Fruit fly (Drosophila melanogaster) whole organism, embryonic: ENCODE measurements around the gene CG43845.
A peak's percentile ranks its signal among the peaks of the same experiment; 100 is the strongest.

ENCODE experiments used
- Aef1 ChIP-seq: fragments of 200-800 bp; sonication (Bioruptor generic); IDR thresholded peaks from 3 replicates; pipeline ENCODE4 v1.3.6; 2022; ENCODE audit warnings: missing biosample characterization, missing genetic modification characterization
- Bteb2 ChIP-seq: fragments of 200-800 bp; sonication (Bioruptor generic); optimal IDR thresholded peaks from 2 replicates; lab custom pipeline; 2016; ENCODE audit warnings: missing biosample characterization, missing genetic modification characterization
- CG10209 ChIP-seq: fragments of 200-800 bp; sonication (Bioruptor generic); optimal IDR thresholded peaks from 3 replicates; lab custom pipeline; 2017; ENCODE audit warnings: missing biosample characterization, mild to moderate bottlenecking, missing genetic modification characterization, missing genetic modification reagents
- CG10979 ChIP-seq: fragments of 200-800 bp; sonication (Bioruptor generic); optimal IDR thresholded peaks from 2 replicates; lab custom pipeline; 2018; ENCODE audit warnings: missing biosample characterization, mild to moderate bottlenecking, missing genetic modification characterization, moderate library complexity
- CG12155 ChIP-seq: fragments of 200-800 bp; sonication (Bioruptor generic); optimal IDR thresholded peaks from 3 replicates; lab custom pipeline; 2016; ENCODE audit warnings: missing biosample characterization, missing genetic modification characterization
- CG12391 ChIP-seq: fragments of 200-800 bp; sonication (Bioruptor generic); optimal IDR thresholded peaks from 3 replicates; lab custom pipeline; 2018; ENCODE audit warnings: missing biosample characterization, mild to moderate bottlenecking, missing genetic modification characterization, moderate library complexity
- CG12659 ChIP-seq: fragments of 200-800 bp; sonication (Bioruptor generic); optimal IDR thresholded peaks from 3 replicates; lab custom pipeline; 2017; ENCODE audit warnings: mild to moderate bottlenecking, missing biosample characterization, missing genetic modification reagents, missing genetic modification characterization
- CG14667 ChIP-seq: fragments of 200-800 bp; sonication (Bioruptor generic); IDR thresholded peaks from 2 replicates; pipeline ENCODE4 v1.3.6; 2022; ENCODE audit warnings: missing biosample characterization, missing genetic modification characterization
- CG14710 ChIP-seq: fragments of 200-800 bp; sonication (Bioruptor generic); optimal IDR thresholded peaks from 3 replicates; lab custom pipeline; 2019; ENCODE audit warnings: missing biosample characterization, mild to moderate bottlenecking, missing genetic modification characterization, moderate library complexity
- CG16815 ChIP-seq: fragments of 200-800 bp; sonication (Bioruptor generic); optimal IDR thresholded peaks from 3 replicates; lab custom pipeline; 2017; ENCODE audit warnings: missing biosample characterization, mild to moderate bottlenecking, missing genetic modification characterization
- CG17361 ChIP-seq: fragments of 200-800 bp; sonication (Bioruptor generic); IDR thresholded peaks from 3 replicates; pipeline ENCODE4 v1.3.6; 2022; ENCODE audit warnings: missing biosample characterization, missing genetic modification characterization
- CG17612 ChIP-seq: fragments of 200-800 bp; sonication (Bioruptor generic); IDR thresholded peaks from 2 replicates; pipeline ENCODE4 v1.3.6; 2022; ENCODE audit warnings: missing biosample characterization, missing genetic modification characterization
- CG18476 ChIP-seq: fragments of 200-800 bp; sonication (Bioruptor generic); optimal IDR thresholded peaks from 2 replicates; lab custom pipeline; 2016; ENCODE audit warnings: missing biosample characterization, mild to moderate bottlenecking, missing genetic modification characterization
- CG18599 ChIP-seq: fragments of 200-800 bp; sonication (Bioruptor generic); optimal IDR thresholded peaks from 3 replicates; lab custom pipeline; 2017; ENCODE audit warnings: missing biosample characterization, missing genetic modification characterization, mild to moderate bottlenecking, moderate library complexity, missing genetic modification reagents
- CG31441 ChIP-seq: fragments of 200-800 bp; sonication (Bioruptor generic); IDR thresholded peaks from 2 replicates; pipeline ENCODE4 v1.3.6; 2022; ENCODE audit warnings: missing biosample characterization, missing genetic modification characterization
- CG9215 ChIP-seq: fragments of 200-800 bp; sonication (Bioruptor generic); IDR thresholded peaks from 2 replicates; pipeline ENCODE4 v1.3.6; 2022; ENCODE audit warnings: missing biosample characterization, missing genetic modification characterization
- CG9437 ChIP-seq: fragments of 200-800 bp; sonication (Bioruptor generic); optimal IDR thresholded peaks from 2 replicates; lab custom pipeline; 2018; ENCODE audit warnings: missing biosample characterization, mild to moderate bottlenecking, missing genetic modification characterization
- CG9609 ChIP-seq: fragments of 200-800 bp; sonication (Bioruptor generic); optimal IDR thresholded peaks from 3 replicates; lab custom pipeline; 2016; ENCODE audit warnings: missing biosample characterization, missing genetic modification characterization
- CG9817 ChIP-seq: fragments of 200-800 bp; sonication (Bioruptor generic); optimal IDR thresholded peaks from 2 replicates; lab custom pipeline; 2018; ENCODE audit warnings: missing biosample characterization, mild to moderate bottlenecking, missing genetic modification characterization, moderate library complexity
- Dad ChIP-seq: fragments of 200-800 bp; sonication (Bioruptor generic); optimal IDR thresholded peaks from 3 replicates; lab custom pipeline; 2016; ENCODE audit warnings: missing biosample characterization, missing genetic modification characterization
- Dbx ChIP-seq: fragments of 200-800 bp; sonication (Bioruptor generic); IDR thresholded peaks from 3 replicates; pipeline ENCODE4 v1.3.6; 2022; ENCODE audit warnings: missing biosample characterization, missing genetic modification characterization
- Dip2 ChIP-seq: fragments of 200-800 bp; sonication (Bioruptor generic); IDR thresholded peaks from 2 replicates; pipeline ENCODE4 v1.3.6; 2022; ENCODE audit warnings: missing biosample characterization, missing genetic modification characterization
- Dref ChIP-seq: fragments of 200-800 bp; sonication (Bioruptor generic); IDR thresholded peaks from 2 replicates; pipeline ENCODE4 v1.3.6; 2022; ENCODE audit warnings: missing biosample characterization, missing genetic modification characterization
- E2f1 ChIP-seq: fragments of 200-800 bp; sonication (Bioruptor generic); IDR thresholded peaks from 2 replicates; pipeline ENCODE4 v1.3.6; 2022; ENCODE audit warnings: missing biosample characterization, missing genetic modification characterization
- H15 ChIP-seq: fragments of 200-800 bp; sonication (Bioruptor generic); IDR thresholded peaks from 3 replicates; pipeline ENCODE4 v1.3.6; 2022; ENCODE audit warnings: missing biosample characterization, missing genetic modification characterization
- HLH54F ChIP-seq: fragments of 200-800 bp; sonication (Bioruptor generic); optimal IDR thresholded peaks from 3 replicates; lab custom pipeline; 2016; ENCODE audit warnings: missing biosample characterization, missing genetic modification characterization
- Hr51 ChIP-seq, 2 experiments: fragments of 200-800 bp; sonication (Bioruptor generic); optimal IDR thresholded peaks; 2 replicates in 1 of 2; 3 replicates in 1 of 2; lab custom pipeline; 2016 to 2018; ENCODE audit warnings: missing biosample characterization in 2 of 2, missing genetic modification characterization in 2 of 2, mild to moderate bottlenecking in 1 of 2, moderate library complexity in 1 of 2
- MBD-R2 ChIP-seq: fragments of 200-800 bp; sonication (Bioruptor generic); IDR thresholded peaks from 2 replicates; pipeline ENCODE4 v1.3.6; 2022; ENCODE audit warnings: missing biosample characterization, missing genetic modification characterization
- Nf-YC ChIP-seq: fragments of 200-800 bp; optimal IDR thresholded peaks from 3 replicates; lab custom pipeline; 2019; ENCODE audit warnings: missing biosample characterization, mild to moderate bottlenecking, missing genetic modification characterization, moderate library complexity
- Optix ChIP-seq: fragments of 200-800 bp; sonication (Bioruptor generic); IDR thresholded peaks from 3 replicates; pipeline ENCODE4 v1.3.6; 2022; ENCODE audit warnings: missing biosample characterization, missing genetic modification characterization
- PHDP ChIP-seq: fragments of 200-800 bp; sonication (Bioruptor generic); optimal IDR thresholded peaks from 3 replicates; lab custom pipeline; 2018; ENCODE audit warnings: missing biosample characterization, mild to moderate bottlenecking, missing genetic modification characterization, moderate library complexity
- Ravus ChIP-seq: fragments of 200-800 bp; sonication (Bioruptor generic); IDR thresholded peaks from 2 replicates; pipeline ENCODE4 v1.3.6; 2022; ENCODE audit warnings: missing biosample characterization, missing genetic modification characterization
- Sry-β ChIP-seq: fragments of 200-800 bp; sonication (Bioruptor generic); optimal IDR thresholded peaks from 2 replicates; lab custom pipeline; 2018; ENCODE audit warnings: missing biosample characterization, mild to moderate bottlenecking, missing genetic modification characterization, moderate library complexity
- YL-1 ChIP-seq: fragments of 200-800 bp; sonication (Bioruptor generic); optimal IDR thresholded peaks from 3 replicates; lab custom pipeline; 2017; ENCODE audit warnings: missing biosample characterization, mild to moderate bottlenecking, missing genetic modification characterization
- ac ChIP-seq: fragments of 200-800 bp; sonication (Bioruptor generic); optimal IDR thresholded peaks from 3 replicates; lab custom pipeline; 2017; ENCODE audit warnings: missing biosample characterization, mild to moderate bottlenecking, missing genetic modification characterization
- da ChIP-seq: fragments of 200-800 bp; sonication (Bioruptor generic); optimal IDR thresholded peaks from 2 replicates; lab custom pipeline; 2016; ENCODE audit warnings: missing biosample characterization, missing genetic modification characterization
- dpn ChIP-seq, 2 experiments: fragments of 200-800 bp; sonication (Bioruptor generic); optimal IDR thresholded peaks; 3 replicates each; lab custom pipeline; 2016; ENCODE audit warnings: missing biosample characterization in 2 of 2, missing genetic modification characterization in 2 of 2
- hkb ChIP-seq, 2 experiments: fragments of 200-800 bp in 1 of 2; fragments of >200 bp in 1 of 2; sonication (Bioruptor generic) in 1 of 2; IDR thresholded peaks in 1 of 2; optimal IDR thresholded peaks in 1 of 2; 2 replicates each; pipeline versions ENCODE4 v1.3.6 to Lab custom; 2017 to 2022; ENCODE audit warnings: missing biosample characterization in 1 of 2, missing genetic modification characterization in 1 of 2
- klu ChIP-seq: fragments of 200-800 bp; sonication (Bioruptor generic); IDR thresholded peaks from 2 replicates; pipeline ENCODE4 v1.3.6; 2022; ENCODE audit warnings: missing biosample characterization, missing genetic modification characterization
- lilli ChIP-seq: fragments of 200-800 bp; sonication (Bioruptor generic); optimal IDR thresholded peaks from 3 replicates; lab custom pipeline; 2016; ENCODE audit warnings: missing biosample characterization, missing genetic modification characterization
- lov ChIP-seq, 2 experiments: fragments of 200-800 bp in 1 of 2; fragments of >200 bp in 1 of 2; sonication (Bioruptor generic) in 1 of 2; IDR thresholded peaks in 1 of 2; optimal IDR thresholded peaks in 1 of 2; 2 replicates in 1 of 2; 3 replicates in 1 of 2; pipeline versions ENCODE4 v1.3.6 to Lab custom; 2017 to 2022; ENCODE audit warnings: missing biosample characterization in 1 of 2, missing genetic modification characterization in 1 of 2
- mam ChIP-seq: fragments of 200-800 bp; sonication (Bioruptor generic); optimal IDR thresholded peaks from 3 replicates; lab custom pipeline; 2016; ENCODE audit warnings: missing biosample characterization, missing genetic modification characterization
- pum ChIP-seq: fragments of 200-800 bp; sonication (Bioruptor generic); optimal IDR thresholded peaks from 2 replicates; lab custom pipeline; 2016; ENCODE audit warnings: missing biosample characterization, missing genetic modification characterization
- ro ChIP-seq: fragments of 200-800 bp; sonication (Bioruptor generic); IDR thresholded peaks from 2 replicates; pipeline ENCODE4 v1.3.6; 2022; ENCODE audit warnings: missing biosample characterization, missing genetic modification characterization
- sc ChIP-seq, 3 experiments: fragments of >200 bp in 2 of 3; fragments of 200-800 bp in 1 of 3; sonication (Bioruptor generic) in 1 of 3; optimal IDR thresholded peaks; 2 replicates in 2 of 3; 3 replicates in 1 of 3; lab custom pipeline; 2017; ENCODE audit warnings: mild to moderate bottlenecking in 1 of 3, missing biosample characterization in 1 of 3, missing genetic modification characterization in 1 of 3, missing genetic modification reagents in 1 of 3
- sens ChIP-seq: fragments of 200-800 bp; sonication (Bioruptor generic); peaks from one replicate; lab custom pipeline; 2016; ENCODE audit warnings: missing biosample characterization, missing genetic modification characterization
- sima ChIP-seq: fragments of 200-800 bp; sonication (Bioruptor generic); optimal IDR thresholded peaks from 2 replicates; lab custom pipeline; 2016; ENCODE audit warnings: missing biosample characterization, missing genetic modification characterization
- vfl ChIP-seq: fragments of 200-800 bp; sonication (Bioruptor generic); optimal IDR thresholded peaks from 2 replicates; lab custom pipeline; 2016; ENCODE audit warnings: missing biosample characterization, missing genetic modification characterization
- zf30C ChIP-seq: fragments of 200-800 bp; sonication (Bioruptor generic); optimal IDR thresholded peaks from 3 replicates; lab custom pipeline; 2018; ENCODE audit warnings: missing biosample characterization, mild to moderate bottlenecking, missing genetic modification characterization

Gene CG43845

dm6 chr3R:5485295-5485718, 37.6 kb downstream of the CG43845 start, which contains the start of gene CG31550 (continued):
- TF ChIP-seq CG9817 (peak; percentile 73), CG9609 (GFP tag; lab: Kevin White, UChicago) (peak; percentile 42), CG10209 (GFP tag; lab: Kevin White, UChicago) (peak; percentile 60), dpn (GFP tag; optimal IDR thresholded peaks at IDR 0.05; lab: Kevin White, UChicago) (peak; percentile 44 to 77), CG14667 (GFP tag; lab: Robert Waterston, UW) (peak; percentile 73), CG31441 (GFP tag; lab: Robert Waterston, UW) (peak; percentile 81), CG17612 (GFP tag; lab: Robert Waterston, UW) (0 out of 2 replicates have a peak, but pooled peaks have one; percentile 9), CG17361 (GFP tag; lab: Robert Waterston, UW) (no peak; the same call in 1 of the 3 replicates), hkb (optimal IDR thresholded peaks at IDR 0.05; lab: Kevin White, UChicago) (no peak), hkb (GFP tag; IDR thresholded peaks at IDR 0.05; lab: Robert Waterston, UW) (peak; percentile 69), ac (no peak), PHDP (tag; lab: Kevin White, UChicago) (peak; percentile 63), lilli (GFP tag; lab: Kevin White, UChicago) (peak; percentile 72), ro (GFP tag; lab: Robert Waterston, UW) (peak; percentile 49), lov (optimal IDR thresholded peaks at IDR 0.05; lab: Kevin White, UChicago) (no peak), lov (GFP tag; IDR thresholded peaks at IDR 0.05; lab: Robert Waterston, UW) (0 out of 3 replicates have a peak, but pooled peaks have one; percentile 20), CG12659 (GFP tag; lab: Kevin White, UChicago) (peak; percentile 76), sc (optimal IDR thresholded peaks at IDR 0.05; lab: Kevin White, UChicago) (no peak), sc (GFP tag; optimal IDR thresholded peaks at IDR 0.05; lab: Kevin White, UChicago) (no peak), pum (GFP tag; lab: Kevin White, UChicago) (peak; percentile 19), CG9215 (GFP tag; lab: Robert Waterston, UW) (peak; percentile 54; the same call in 1 of the 2 replicates), CG9437 (peak; percentile 40), CG14710 (peak; percentile 74), Optix (GFP tag; lab: Robert Waterston, UW) (no peak), sens (peak; percentile 75), HLH54F (GFP tag; lab: Kevin White, UChicago) (peak; percentile 58), MBD-R2 (GFP tag; lab: Robert Waterston, UW) (peak; percentile 78), CG18599 (peak; percentile 55), CG16815 (peak; percentile 46), zf30C (GFP tag; lab: Kevin White, UChicago) (peak; percentile 90), Bteb2 (GFP tag; lab: Kevin White, UChicago) (peak; percentile 25), CG12155 (peak; percentile 64), Dad (GFP tag; lab: Kevin White, UChicago) (peak; percentile 54), CG10979 (peak; percentile 62), Ravus (GFP tag; lab: Robert Waterston, UW) (peak; percentile 43), Dbx (GFP tag; lab: Robert Waterston, UW) (peak; percentile 77; the same call in 2 of the 3 replicates), klu (peak; percentile 80), H15 (peak; percentile 72; the same call in 2 of the 3 replicates), sima (no peak), Hr51 (GFP tag; optimal IDR thresholded peaks at IDR 0.05; lab: Kevin White, UChicago) (peak; percentile 53 to 72), Dip2 (no peak), CG12391 (tag; lab: Kevin White, UChicago) (peak; percentile 82), Nf-YC (tag; lab: Kevin White, UChicago) (no peak), YL-1 (GFP tag; lab: Kevin White, UChicago) (peak; percentile 82), CG18476 (GFP tag; lab: Kevin White, UChicago) (peak; percentile 27), Sry-β (GFP tag; lab: Kevin White, UChicago) (peak; percentile 42), E2f1 (peak; percentile 62; the same call in 1 of the 2 replicates), da (no peak), Aef1 (GFP tag; lab: Robert Waterston, UW) (peak; percentile 71), mam (peak; percentile 69), Dref (no peak), vfl (GFP tag; lab: Kevin White, UChicago) (peak; percentile 11)
